Fruit fly (Drosophila melanogaster): ENCODE results near the gene Rpn9.

DNA sequence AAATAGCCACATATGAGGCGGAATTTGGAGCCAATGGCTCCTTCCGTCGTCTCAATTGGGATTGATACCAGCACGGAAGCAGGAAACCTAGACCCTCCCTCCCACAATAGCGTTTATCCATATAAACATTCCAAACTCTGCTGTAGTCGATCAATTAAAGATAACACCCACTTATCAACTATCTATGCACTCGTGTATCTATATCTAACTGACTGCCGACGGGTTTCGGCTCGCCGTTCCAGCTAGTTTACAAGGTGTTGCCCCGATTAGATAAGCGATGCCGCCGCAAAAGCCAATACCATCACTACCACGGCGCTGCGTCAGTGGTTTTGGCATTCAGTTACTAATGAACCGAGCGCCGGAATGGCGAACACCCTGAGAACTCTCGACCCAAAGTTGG lies 22.1 kb downstream of the Rpn9 start, which contains the start of gene CG10300:
- TF ChIP-seq Crg-1 (GFP tag; optimal IDR thresholded peaks at IDR 0.05) (no peak), Mnt (GFP tag; optimal IDR thresholded peaks at IDR 0.05) (no peak), CG5204 (GFP tag; optimal IDR thresholded peaks at IDR 0.05) (no peak), CG11617 (GFP tag; optimal IDR thresholded peaks at IDR 0.05) (no peak), CG33017 (tag; optimal IDR thresholded peaks at IDR 0.05) (no peak), tj (GFP tag; optimal IDR thresholded peaks at IDR 0.05) (no peak), kay (GFP tag; ENCODE audit: borderline replicate concordance) (no peak), Clk (GFP tag; optimal IDR thresholded peaks at IDR 0.05) (no peak)

Data from whole organism, adult.